Fruit fly (Drosophila melanogaster) whole organism, larva: ENCODE results near the gene Acp32CD.

Experiments
- noc ChIP-seq: fragments of 200-800 bp; sonication (Bioruptor generic); optimal IDR thresholded peaks from 3 replicates; lab custom pipeline; 2019; ENCODE audit warnings: missing biosample characterization, mild to moderate bottlenecking, missing genetic modification characterization, moderate library complexity

The Acp32CD gene

DNA sequence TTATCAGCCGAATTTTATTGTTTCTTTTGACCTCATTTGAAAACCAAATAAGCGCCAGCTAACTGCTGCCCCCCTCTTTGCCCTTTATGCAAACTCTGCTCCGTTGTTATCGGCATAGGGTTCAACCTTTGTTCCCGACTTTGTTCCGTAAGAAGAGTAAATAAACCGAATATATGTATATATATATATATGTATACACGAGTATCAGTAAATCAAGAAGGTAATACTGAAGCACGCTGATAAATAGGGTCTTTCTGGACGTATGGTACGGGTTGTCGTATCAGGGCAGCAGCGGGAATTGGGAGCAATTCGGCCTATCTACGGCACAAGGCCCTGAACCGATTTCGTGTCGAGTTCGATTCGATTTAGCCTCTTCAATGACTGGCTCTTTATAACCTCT is 23.5 kb downstream of the Acp32CD start:
- TF ChIP-seq noc, result no peak

DNA sequence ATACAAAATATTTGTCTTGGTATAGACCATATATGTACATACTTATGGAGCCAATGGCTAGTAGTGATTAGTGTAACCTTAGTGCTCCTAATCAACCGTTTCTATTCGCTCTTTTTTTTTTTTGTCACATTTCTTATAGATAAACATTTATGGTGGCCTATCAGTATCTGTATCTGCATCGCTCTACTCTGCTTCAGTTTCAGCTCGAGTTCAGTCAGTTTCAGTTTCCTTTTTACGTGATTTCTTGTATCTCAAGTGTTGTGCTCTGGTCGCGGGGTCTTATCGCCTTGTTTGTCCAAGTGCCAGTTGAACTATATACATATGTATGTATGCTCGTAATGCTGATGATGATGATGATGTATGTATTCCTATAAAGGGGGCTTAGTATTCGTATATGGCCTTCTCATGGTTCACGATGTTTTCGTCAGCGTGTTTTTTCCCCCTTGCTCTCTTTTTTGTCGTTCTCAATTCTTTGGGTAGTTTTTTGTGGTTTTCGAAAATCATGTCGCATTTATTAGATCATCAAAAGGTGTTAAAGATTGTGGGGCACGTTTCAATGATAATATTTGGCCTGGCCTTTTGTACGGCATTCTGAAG is 24.2 kb downstream of the Acp32CD start:
- TF ChIP-seq noc, result peak; percentile 10

DNA sequence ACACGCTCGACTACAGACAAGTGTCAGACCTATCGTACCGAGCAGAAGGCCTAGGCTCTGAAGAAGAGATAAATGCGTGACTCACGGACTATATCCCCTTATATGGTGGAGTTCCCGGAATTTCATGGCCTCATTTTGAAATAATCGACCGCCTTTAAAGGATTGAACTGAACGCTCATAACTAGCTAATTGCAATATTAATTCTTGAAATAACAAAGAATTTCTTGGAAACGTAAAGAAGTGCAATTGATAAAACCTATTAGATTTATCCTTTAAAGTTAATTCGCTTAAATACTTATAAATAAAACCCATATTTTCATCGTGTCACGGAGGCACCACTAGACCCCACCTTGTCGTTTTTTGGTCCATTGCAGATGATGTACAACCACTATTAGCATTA is 25.7 kb downstream of the Acp32CD start:
- no peak for TF ChIP-seq noc

DNA sequence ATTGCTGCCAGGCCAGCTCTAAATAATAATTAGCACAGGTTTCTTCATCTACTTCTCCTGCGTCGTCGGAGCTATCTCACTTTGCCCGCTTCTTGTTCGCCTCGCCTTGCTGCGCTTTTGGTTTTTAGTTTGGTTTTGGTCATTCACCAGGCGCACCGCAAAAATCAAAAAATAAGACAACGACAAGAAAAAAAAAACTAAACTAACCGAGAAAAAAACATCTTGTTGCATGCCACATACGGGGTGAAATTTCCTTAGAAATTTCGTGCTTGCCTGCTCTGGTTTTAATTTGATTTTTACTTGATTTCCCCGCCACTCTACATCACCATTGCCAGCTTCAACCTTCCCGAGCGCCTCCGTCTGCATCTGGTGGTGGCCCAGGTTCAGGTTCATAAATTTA is 26.4 kb downstream of the Acp32CD start:
- no peak for TF ChIP-seq noc

DNA sequence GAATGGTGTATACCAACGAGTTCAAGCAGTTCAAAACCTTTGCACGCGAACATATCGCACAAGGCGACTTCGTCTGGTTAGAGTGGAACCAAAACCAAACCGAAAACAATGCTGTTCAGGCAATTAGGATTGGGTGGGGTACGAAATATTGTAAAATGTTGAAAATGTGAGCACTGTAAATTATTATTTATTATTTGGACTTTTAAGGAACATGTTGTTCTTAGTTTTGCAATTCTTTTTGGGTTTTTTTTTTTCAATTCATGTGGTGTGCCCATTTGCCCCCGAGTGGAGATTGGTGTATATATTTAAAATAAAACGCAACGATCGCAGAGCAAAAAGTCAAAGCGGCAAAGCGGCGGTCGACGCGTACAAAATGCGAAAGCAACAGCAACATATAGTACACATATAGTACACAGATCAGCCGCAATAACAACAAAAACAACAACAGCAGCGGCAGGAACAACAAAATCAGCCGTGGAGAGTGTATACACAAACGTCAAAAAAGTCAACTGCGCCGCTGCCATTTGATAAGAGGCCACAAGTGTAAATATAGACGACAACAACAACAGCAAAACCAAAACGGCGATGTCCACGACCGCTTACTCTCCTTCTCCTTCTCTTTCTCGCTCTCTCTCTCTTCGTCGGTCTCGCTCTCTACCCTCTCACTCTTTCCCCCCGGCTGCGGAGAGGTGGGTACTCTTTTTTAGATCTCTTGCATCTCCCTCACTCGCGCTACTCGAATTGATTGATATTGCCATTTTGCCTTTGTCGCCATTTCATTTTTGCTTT is 29.5 kb downstream of the Acp32CD start:
- TF ChIP-seq noc, result peak; percentile 68

DNA sequence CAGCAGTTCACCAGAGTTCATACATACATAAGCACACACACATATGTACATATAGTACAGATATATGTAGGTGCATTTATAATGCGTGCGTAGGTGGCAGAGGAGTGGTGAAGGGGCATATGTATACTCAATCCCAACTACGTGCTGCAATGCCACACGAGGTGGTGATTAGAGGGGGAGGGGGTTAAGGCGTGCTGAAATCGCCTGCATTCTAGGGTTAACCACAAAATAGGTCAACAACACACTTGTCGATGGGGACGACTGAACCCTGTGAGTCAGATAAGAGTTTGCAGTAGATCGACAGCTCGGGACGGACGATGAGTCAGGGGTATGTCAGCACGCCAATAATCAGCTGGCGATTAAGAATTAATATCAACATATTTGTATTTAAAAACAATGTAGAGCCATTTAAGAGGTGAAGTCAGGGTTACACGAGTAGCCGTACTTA is 30.1 kb downstream of the Acp32CD start:
- no peak for TF ChIP-seq noc

DNA sequence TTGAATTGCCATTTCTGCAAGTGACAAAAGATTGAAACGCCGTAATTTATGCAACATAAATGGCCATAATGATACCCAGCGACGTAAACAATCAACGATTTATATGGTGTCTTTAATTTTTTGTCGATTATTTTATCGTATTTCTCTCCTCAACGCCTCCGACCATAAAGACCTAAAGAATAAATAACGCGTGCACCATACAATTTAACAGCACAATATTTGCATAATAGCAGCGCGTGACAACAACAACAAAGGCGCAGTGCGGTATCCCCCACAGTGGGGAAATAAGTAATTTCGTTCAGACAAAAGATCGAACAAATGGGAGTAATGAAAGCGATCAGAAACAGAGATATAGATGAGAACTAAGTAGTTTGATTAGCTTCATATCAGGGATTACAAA is 30.6 kb downstream of the Acp32CD start:
- TF ChIP-seq noc, result no peak

DNA sequence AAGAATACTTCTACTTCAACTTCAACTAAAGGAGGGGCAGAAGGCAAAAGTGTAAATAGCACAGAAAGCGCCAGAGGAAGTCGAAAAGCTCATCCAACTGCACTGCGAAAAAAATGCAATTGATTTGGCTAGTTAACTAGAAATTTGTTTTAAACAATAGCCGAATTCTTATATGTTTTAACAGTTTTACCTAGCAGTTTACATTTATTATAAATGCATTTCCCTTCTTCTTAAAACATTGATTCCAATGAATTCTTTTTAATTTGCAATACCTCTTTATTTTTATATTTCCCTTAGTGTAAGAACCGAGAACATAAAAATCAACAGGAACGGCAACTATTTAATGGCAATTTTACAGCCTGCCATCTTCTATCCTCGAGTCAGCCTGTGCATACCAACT is 32.9 kb downstream of the Acp32CD start:
- no peak for TF ChIP-seq noc

DNA sequence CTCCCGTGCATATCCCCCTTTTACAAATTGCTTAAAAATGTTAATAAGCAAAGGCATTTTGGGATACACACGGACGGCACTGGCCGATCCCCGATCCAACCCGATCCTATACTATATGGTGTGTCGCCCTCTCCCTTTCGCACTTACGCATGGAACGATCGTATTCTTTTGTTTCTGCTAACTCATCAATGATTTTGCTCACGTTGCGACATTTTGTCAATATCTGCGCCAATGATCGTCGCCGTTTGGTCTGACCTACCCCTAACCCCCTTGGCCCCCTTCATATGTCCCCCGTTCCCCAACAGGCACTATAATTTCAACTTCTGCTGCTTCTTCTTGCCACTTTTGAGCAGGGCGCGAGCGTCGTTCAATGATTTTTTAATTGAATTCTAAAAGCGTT is 34.3 kb downstream of the Acp32CD start:
- no peak for TF ChIP-seq noc

DNA sequence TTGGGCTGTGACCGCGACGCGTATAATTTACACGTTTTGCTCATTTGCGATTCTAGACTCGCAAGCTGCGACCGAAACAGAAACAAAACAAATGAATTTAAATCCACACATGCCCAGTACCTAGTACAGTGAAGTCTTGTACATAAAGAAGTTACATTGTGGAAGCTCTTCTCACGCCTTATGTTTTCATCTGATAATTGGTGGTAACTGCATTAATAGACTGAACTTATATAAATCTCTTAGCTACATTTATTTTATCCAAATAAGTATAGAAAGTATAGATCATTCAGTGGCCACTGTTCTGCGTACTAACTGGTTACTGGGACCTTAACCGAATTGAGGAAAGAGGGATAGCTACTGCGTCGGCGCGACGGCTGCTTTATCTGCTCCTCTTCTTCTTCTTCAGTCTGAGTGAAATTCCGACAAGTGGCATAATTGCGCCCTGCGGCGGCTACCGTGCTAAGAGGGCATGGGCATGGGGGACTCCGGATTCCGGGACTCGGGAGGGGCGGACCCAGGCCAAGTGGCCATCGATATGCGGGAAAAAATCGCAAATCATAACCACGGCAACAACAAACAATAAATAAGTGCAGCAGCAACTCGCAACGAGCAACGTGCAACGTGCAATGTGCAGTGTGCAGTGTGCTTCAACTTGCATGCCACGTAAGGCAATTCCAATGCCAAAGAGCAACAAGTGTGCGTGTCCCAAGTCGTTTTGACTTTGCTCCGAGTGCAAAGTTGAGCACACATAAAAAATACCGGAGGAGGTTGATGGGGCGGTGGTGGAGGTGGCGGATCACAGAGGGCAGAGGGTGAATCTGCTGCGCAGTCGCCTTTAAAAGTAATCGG is 36.4 kb downstream of the Acp32CD start:
- TF ChIP-seq noc, result no peak

DNA sequence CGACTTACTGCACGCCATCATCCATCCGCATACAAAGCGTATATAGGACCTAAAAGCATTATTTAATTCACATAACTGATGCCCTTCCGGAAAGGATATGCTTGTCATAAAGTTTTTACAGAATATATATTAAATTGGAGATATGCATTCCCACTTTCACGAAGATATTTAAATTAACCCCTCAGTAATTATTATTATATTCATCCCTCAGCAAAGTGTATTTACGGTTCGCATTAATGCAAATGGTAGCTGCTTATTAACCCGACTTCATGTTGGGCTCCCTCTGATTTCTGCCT is 37.0 kb downstream of the Acp32CD start:
- no peak for TF ChIP-seq noc

DNA sequence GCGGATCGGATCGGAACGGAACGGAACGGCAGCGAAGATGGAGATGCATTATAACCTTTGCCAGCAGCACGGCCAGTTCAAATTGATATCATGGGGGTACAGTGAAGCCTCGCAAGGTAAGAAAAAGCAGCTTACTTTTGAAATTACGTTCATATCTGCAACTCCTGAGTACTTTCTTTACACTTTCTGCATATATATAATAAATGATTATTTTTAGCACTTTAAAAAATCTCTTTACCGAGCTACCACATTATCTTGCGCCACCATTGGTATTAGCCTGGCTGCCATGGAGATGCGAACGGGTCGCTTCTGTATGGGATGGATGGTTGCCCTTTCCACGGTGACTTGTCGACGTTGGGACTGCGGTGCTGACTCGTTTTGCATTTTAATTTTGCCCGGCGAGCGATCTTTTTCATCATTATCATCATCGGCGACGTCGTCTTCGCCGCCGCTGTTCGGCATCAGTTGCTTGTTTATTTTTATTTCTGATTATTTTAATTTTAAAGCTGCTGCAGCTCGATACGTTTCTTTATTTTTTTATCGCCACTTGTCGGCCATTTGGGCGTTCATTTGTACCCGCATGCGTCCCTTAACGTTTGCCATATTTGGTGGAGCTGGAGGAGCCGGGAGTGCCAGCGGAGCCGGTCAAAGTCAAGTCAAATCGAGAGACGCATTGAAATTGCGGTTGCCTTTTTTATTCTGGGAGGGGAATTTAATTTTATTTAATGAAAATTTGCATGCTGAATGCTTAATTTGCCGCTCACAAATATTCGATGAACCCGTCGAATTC is 37.8 kb downstream of the Acp32CD start:
- TF ChIP-seq noc, result no peak

DNA sequence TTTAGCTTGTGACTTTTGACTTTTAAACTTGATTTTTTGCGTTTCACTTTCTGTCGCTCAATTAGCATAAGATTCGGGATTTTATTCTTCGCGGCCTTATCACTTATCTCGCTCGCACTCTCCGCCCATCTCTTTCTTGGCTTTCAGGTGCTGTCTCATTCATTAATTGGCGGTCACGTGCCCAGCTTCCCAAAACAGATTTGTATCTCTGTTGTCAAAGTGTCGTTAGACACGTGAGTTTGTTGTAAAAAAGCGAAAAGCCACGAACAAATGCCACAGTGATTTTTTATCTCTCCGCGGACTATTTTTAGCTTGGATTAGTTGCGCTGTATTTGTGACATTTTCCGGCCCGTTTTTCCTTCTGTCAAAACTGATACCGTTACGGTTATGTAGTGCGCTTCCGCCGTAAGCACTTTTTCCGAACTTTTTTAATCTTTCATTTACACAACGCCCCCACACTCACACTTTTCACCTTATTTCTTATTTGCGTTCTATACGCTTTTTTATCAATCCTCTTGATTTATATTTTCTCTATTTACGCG is 41.4 kb downstream of the Acp32CD start:
- no peak for TF ChIP-seq noc

DNA sequence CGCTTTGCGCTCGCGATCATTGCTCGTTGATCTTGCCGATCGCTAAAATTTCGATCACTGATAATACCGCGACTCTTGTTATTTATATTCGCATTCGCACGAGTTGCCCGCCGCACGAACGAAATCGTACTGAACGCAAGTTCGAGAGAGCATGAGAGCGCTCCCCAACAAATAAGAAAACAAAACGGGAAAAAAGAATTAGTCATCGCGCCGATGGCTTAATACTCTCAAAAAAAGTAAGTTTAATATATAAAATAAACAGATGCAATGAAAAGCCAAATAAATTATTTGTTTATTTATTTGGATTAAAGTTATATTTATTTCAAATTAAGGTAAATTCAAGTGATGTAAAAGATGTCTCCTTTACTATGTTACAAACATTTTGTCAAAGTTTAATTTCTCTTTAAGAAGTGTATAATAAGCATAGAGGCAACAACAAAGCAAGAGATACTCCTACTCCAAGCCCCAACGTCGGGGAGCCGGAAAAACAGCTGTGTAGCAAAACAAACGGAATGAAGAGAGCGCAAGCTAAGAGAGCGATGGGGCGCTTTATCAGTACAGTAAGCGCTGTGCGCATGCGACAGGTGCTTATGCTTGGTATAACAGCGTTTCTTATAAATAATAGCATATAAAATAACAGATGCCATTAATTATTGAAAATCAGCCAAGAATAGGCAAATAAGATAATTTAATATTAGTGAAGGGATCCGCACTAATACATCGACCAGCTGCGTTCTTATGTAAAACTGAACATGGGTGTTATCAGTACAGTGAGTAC is 42.1 kb downstream of the Acp32CD start:
- peak; percentile 89 for TF ChIP-seq noc

DNA sequence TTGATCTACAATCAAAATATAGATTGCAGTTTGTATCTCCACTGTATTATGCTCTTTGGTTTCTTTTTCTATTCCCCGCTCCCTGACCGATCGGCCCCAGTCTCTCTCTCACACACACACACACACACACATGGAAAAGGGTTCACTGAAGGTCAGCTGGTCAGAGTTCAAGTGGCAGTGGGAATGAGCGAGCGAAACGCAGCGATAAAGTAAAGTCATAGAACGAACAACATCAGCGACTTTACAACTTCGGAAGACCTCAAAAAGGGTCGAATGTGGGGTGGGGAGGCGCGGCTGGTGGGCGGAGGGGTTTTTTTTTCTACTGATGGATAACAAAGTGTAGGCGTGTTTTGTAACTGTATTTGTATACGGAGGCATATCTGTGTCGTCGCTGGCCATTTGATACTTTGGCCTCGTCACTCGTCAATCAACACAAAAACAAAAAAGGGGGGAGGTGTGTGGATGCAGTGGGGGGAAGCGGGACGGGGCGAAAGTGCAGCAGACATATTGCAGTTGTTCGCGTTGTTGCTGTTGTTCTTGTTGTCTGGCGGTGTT is 42.8 kb downstream of the Acp32CD start:
- no peak for TF ChIP-seq noc
